Worm (Caenorhabditis elegans): ENCODE measurements around the gene C06G3.8.

- TF ChIP-seq unc-62 (GFP tag; optimal IDR thresholded peaks at IDR 0.05 in 1 of 2) (no peak), unc-62 (tag; optimal IDR thresholded peaks at IDR 0.05) (no peak), ces-1 (GFP tag; optimal IDR thresholded peaks at IDR 0.05) (no peak), unc-130 (GFP tag; optimal IDR thresholded peaks at IDR 0.05) (no peak), lin-39 (tag; optimal IDR thresholded peaks at IDR 0.05) (no peak), hlh-30 (tag; optimal IDR thresholded peaks at IDR 0.05; ENCODE audit: insufficient read depth) (no peak), fkh-10 (GFP tag; optimal IDR thresholded peaks at IDR 0.05) (no peak)
Measured at ce11 chrIV:6997918-6998317, 34.4 kb downstream of the C06G3.8 start.
